Fruit fly (Drosophila melanogaster) whole organism, embryonic: ENCODE measurements around the gene SPH93.

Experiments
- Asciz ChIP-seq: fragments of 200-800 bp; sonication (Bioruptor generic); optimal IDR thresholded peaks from 2 replicates; lab custom pipeline; 2017; ENCODE audit warnings: missing biosample characterization, mild to moderate bottlenecking, missing genetic modification characterization, missing genetic modification reagents
- B-H1 ChIP-seq: fragments of 200-800 bp; sonication (Bioruptor generic); IDR thresholded peaks from 3 replicates; pipeline ENCODE4 v1.3.6; 2022; ENCODE audit warnings: missing biosample characterization, missing genetic modification characterization
- Bdp1 ChIP-seq: fragments of 200-800 bp; sonication (Bioruptor generic); optimal IDR thresholded peaks from 3 replicates; lab custom pipeline; 2016; ENCODE audit warnings: missing biosample characterization, missing genetic modification characterization
- Bgb ChIP-seq: fragments of 200-800 bp; sonication (Bioruptor generic); IDR thresholded peaks from 2 replicates; pipeline ENCODE4 v1.3.6; 2022; ENCODE audit warnings: missing biosample characterization, missing genetic modification characterization; ENCODE audit not compliant: partially characterized antibody
- CG12391 ChIP-seq: fragments of 200-800 bp; sonication (Bioruptor generic); optimal IDR thresholded peaks from 3 replicates; lab custom pipeline; 2018; ENCODE audit warnings: missing biosample characterization, mild to moderate bottlenecking, missing genetic modification characterization, moderate library complexity
- CG12769 ChIP-seq: fragments of 200-800 bp; sonication (Bioruptor generic); optimal IDR thresholded peaks from 2 replicates; lab custom pipeline; 2019; ENCODE audit warnings: missing biosample characterization, mild to moderate bottlenecking, missing genetic modification characterization, moderate library complexity
- CG14965 ChIP-seq: fragments of 200-800 bp; sonication (Bioruptor generic); optimal IDR thresholded peaks from 2 replicates; lab custom pipeline; 2016; ENCODE audit warnings: missing biosample characterization, missing genetic modification characterization, borderline replicate concordance
- CG15479 ChIP-seq: fragments of 200-800 bp; sonication (Bioruptor generic); optimal IDR thresholded peaks from 3 replicates; lab custom pipeline; 2019; ENCODE audit warnings: missing biosample characterization, mild to moderate bottlenecking, missing genetic modification characterization, moderate library complexity
- CG17328 ChIP-seq: fragments of 200-800 bp; sonication (Bioruptor generic); IDR thresholded peaks from 2 replicates; pipeline ENCODE4 v1.3.6; 2022; ENCODE audit warnings: missing biosample characterization, missing genetic modification characterization
- CG1792 ChIP-seq: fragments of 200-800 bp; sonication (Bioruptor generic); optimal IDR thresholded peaks from 2 replicates; lab custom pipeline; 2016; ENCODE audit warnings: missing biosample characterization, missing genetic modification characterization
- CG2199 ChIP-seq: fragments of 200-800 bp; sonication (Bioruptor generic); IDR thresholded peaks from 3 replicates; pipeline ENCODE4 v1.3.6; 2022; ENCODE audit warnings: missing biosample characterization, missing genetic modification characterization
- CG2712 ChIP-seq: fragments of 200-800 bp; optimal IDR thresholded peaks from 3 replicates; lab custom pipeline; 2019; ENCODE audit warnings: missing biosample characterization, mild to moderate bottlenecking, missing genetic modification characterization, moderate library complexity
- CG3838 ChIP-seq: fragments of 200-800 bp; sonication (Bioruptor generic); optimal IDR thresholded peaks from 3 replicates; lab custom pipeline; 2016; ENCODE audit warnings: missing biosample characterization, missing genetic modification characterization
- CG4404 ChIP-seq: fragments of 200-800 bp; sonication (Bioruptor generic); IDR thresholded peaks from 2 replicates; pipeline ENCODE4 v1.3.6; 2022; ENCODE audit warnings: missing biosample characterization, missing genetic modification characterization
- CG4617 ChIP-seq: fragments of 200-800 bp; sonication (Bioruptor generic); optimal IDR thresholded peaks from 3 replicates; lab custom pipeline; 2016; ENCODE audit warnings: missing biosample characterization, missing genetic modification characterization, borderline replicate concordance
- CG6654 ChIP-seq: fragments of 200-800 bp; sonication (Bioruptor generic); optimal IDR thresholded peaks from 2 replicates; lab custom pipeline; 2017; ENCODE audit warnings: missing biosample characterization, mild to moderate bottlenecking, missing genetic modification characterization
- CG7372 ChIP-seq: fragments of 200-800 bp; sonication (Bioruptor generic); IDR thresholded peaks from 2 replicates; pipeline ENCODE4 v1.3.6; 2022; ENCODE audit warnings: missing biosample characterization, missing genetic modification characterization
- CG8478 ChIP-seq: fragments of >200 bp; optimal IDR thresholded peaks from 2 replicates; lab custom pipeline; 2018
- CG8944 ChIP-seq: fragments of 200-800 bp; sonication (Bioruptor generic); optimal IDR thresholded peaks from 3 replicates; lab custom pipeline; 2016; ENCODE audit warnings: missing biosample characterization, missing genetic modification characterization
- Doc3 ChIP-seq: fragments of 200-800 bp; sonication (Bioruptor generic); IDR thresholded peaks from 3 replicates; pipeline ENCODE4 v1.3.6; 2022; ENCODE audit warnings: missing biosample characterization, missing genetic modification characterization; ENCODE audit not compliant: partially characterized antibody
- Gug ChIP-seq: fragments of 200-800 bp; sonication (Bioruptor generic); IDR thresholded peaks from 4 replicates; pipeline ENCODE4 v1.3.6; 2022; ENCODE audit warnings: missing biosample characterization, missing genetic modification characterization
- Med ChIP-seq: fragments of 200-800 bp; sonication (Bioruptor generic); peaks from one replicate; lab custom pipeline; 2016; ENCODE audit warnings: missing biosample characterization, missing genetic modification characterization, mild to moderate bottlenecking, inconsistent platforms, moderate library complexity
- Mrtf ChIP-seq: fragments of 200-800 bp; sonication (Bioruptor generic); IDR thresholded peaks from 3 replicates; pipeline ENCODE4 v1.3.6; 2022; ENCODE audit warnings: missing biosample characterization, missing genetic modification characterization
- Myb ChIP-seq: fragments of 200-800 bp; sonication (Bioruptor generic); optimal IDR thresholded peaks from 2 replicates; lab custom pipeline; 2016; ENCODE audit warnings: missing biosample characterization, missing genetic modification characterization
- Nf-YB ChIP-seq: fragments of 200-800 bp; sonication (Bioruptor generic); optimal IDR thresholded peaks from 3 replicates; lab custom pipeline; 2019; ENCODE audit warnings: missing biosample characterization, mild to moderate bottlenecking, missing genetic modification characterization, moderate library complexity
- Pdp1 ChIP-seq, 2 experiments: fragments of 200-800 bp; sonication (Bioruptor generic); optimal IDR thresholded peaks; 3 replicates each; lab custom pipeline; 2016; ENCODE audit warnings: missing biosample characterization in 2 of 2, missing genetic modification characterization in 2 of 2, mild to moderate bottlenecking in 1 of 2, moderate library complexity in 1 of 2
- TFAM ChIP-seq: fragments of 200-800 bp; sonication (Bioruptor generic); optimal IDR thresholded peaks from 2 replicates; lab custom pipeline; 2017; ENCODE audit warnings: missing biosample characterization, missing genetic modification characterization, inconsistent platforms
- Vsx1 ChIP-seq: fragments of 200-800 bp; sonication (Bioruptor generic); optimal IDR thresholded peaks from 2 replicates; lab custom pipeline; 2017; ENCODE audit warnings: missing biosample characterization, mild to moderate bottlenecking, missing genetic modification characterization, missing genetic modification reagents
- abd-A ChIP-seq: fragments of 200-800 bp; sonication (Bioruptor generic); optimal IDR thresholded peaks from 3 replicates; lab custom pipeline; 2019; ENCODE audit warnings: missing biosample characterization, mild to moderate bottlenecking, missing genetic modification characterization, moderate library complexity
- ara ChIP-seq: fragments of 200-800 bp; sonication (Bioruptor generic); IDR thresholded peaks from 2 replicates; pipeline ENCODE4 v1.3.6; 2022; ENCODE audit warnings: missing biosample characterization, missing genetic modification characterization
- bcd ChIP-seq: fragments of 200-800 bp; sonication (Bioruptor generic); optimal IDR thresholded peaks from 2 replicates; lab custom pipeline; 2017; ENCODE audit warnings: missing biosample characterization, mild to moderate bottlenecking, missing genetic modification characterization
- chinmo ChIP-seq: fragments of 200-800 bp; sonication (Bioruptor generic); IDR thresholded peaks from 4 replicates; pipeline ENCODE4 v1.3.6; 2022; ENCODE audit warnings: missing biosample characterization, missing genetic modification characterization; ENCODE audit not compliant: partially characterized antibody
- chn ChIP-seq: fragments of 200-800 bp; sonication (Bioruptor generic); optimal IDR thresholded peaks from 2 replicates; lab custom pipeline; 2016; ENCODE audit warnings: missing biosample characterization, missing genetic modification characterization
- ci ChIP-seq: fragments of 200-800 bp; sonication (Bioruptor generic); IDR thresholded peaks from 3 replicates; pipeline ENCODE4 v1.3.6; 2022; ENCODE audit warnings: missing biosample characterization, missing genetic modification characterization
- en ChIP-seq: fragments of 200-800 bp; sonication (Bioruptor generic); optimal IDR thresholded peaks from 2 replicates; lab custom pipeline; 2016; ENCODE audit warnings: missing biosample characterization, missing genetic modification characterization
- fu2 ChIP-seq: fragments of 200-800 bp; sonication (Bioruptor generic); optimal IDR thresholded peaks from 2 replicates; lab custom pipeline; 2016; ENCODE audit warnings: missing biosample characterization, missing genetic modification characterization
- kni ChIP-seq: fragments of 200-800 bp; sonication (Bioruptor generic); optimal IDR thresholded peaks from 3 replicates; lab custom pipeline; 2017; ENCODE audit warnings: mild to moderate bottlenecking, missing biosample characterization, missing genetic modification reagents, missing genetic modification characterization
- lola ChIP-seq, 3 experiments: fragments of >200 bp in 2 of 3; fragments of 200-800 bp in 1 of 3; sonication (Bioruptor generic) in 1 of 3; optimal IDR thresholded peaks; 2 replicates each; lab custom pipeline; 2017 to 2019; ENCODE audit warnings: missing biosample characterization in 3 of 3, missing genetic modification characterization in 3 of 3, mild to moderate bottlenecking in 1 of 3, moderate library complexity in 1 of 3
- maf-S ChIP-seq: fragments of 200-800 bp; sonication (Bioruptor generic); optimal IDR thresholded peaks from 2 replicates; lab custom pipeline; 2016; ENCODE audit warnings: missing biosample characterization, missing genetic modification characterization
- org-1 ChIP-seq: fragments of 200-800 bp; sonication (Bioruptor generic); optimal IDR thresholded peaks from 2 replicates; lab custom pipeline; 2017; ENCODE audit warnings: missing biosample characterization, missing genetic modification characterization
- peb ChIP-seq: fragments of 200-800 bp; sonication (Bioruptor generic); IDR thresholded peaks from 2 replicates; pipeline ENCODE4 v1.3.6; 2022; ENCODE audit warnings: missing biosample characterization, missing genetic modification characterization
- phol ChIP-seq: fragments of 200-800 bp; sonication (Bioruptor generic); optimal IDR thresholded peaks from 3 replicates; lab custom pipeline; 2018; ENCODE audit warnings: missing biosample characterization, mild to moderate bottlenecking, missing genetic modification characterization, moderate library complexity
- pros ChIP-seq: fragments of 200-800 bp; sonication (Bioruptor generic); optimal IDR thresholded peaks from 3 replicates; lab custom pipeline; 2019; ENCODE audit warnings: missing biosample characterization, mild to moderate bottlenecking, missing genetic modification characterization, moderate library complexity
- pzg ChIP-seq: fragments of 200-800 bp; sonication (Bioruptor generic); optimal IDR thresholded peaks from 3 replicates; lab custom pipeline; 2018; ENCODE audit warnings: missing biosample characterization, mild to moderate bottlenecking, missing genetic modification characterization, moderate library complexity
- row ChIP-seq: fragments of 200-800 bp; sonication (Bioruptor generic); IDR thresholded peaks from 3 replicates; pipeline ENCODE4 v1.3.6; 2022; ENCODE audit warnings: missing biosample characterization, missing genetic modification characterization
- schlank ChIP-seq: fragments of 200-800 bp; sonication (Bioruptor generic); optimal IDR thresholded peaks from 2 replicates; lab custom pipeline; 2018; ENCODE audit warnings: missing biosample characterization, mild to moderate bottlenecking, missing genetic modification characterization
- sd ChIP-seq: fragments of 200-800 bp; sonication (Bioruptor generic); optimal IDR thresholded peaks from 3 replicates; lab custom pipeline; 2018; ENCODE audit warnings: missing biosample characterization, mild to moderate bottlenecking, missing genetic modification characterization, moderate library complexity
- tin ChIP-seq: fragments of 200-800 bp; sonication (Bioruptor generic); optimal IDR thresholded peaks from 3 replicates; lab custom pipeline; 2016; ENCODE audit warnings: missing biosample characterization, missing genetic modification characterization
- wor ChIP-seq: fragments of 200-800 bp; sonication (Bioruptor generic); IDR thresholded peaks from 2 replicates; pipeline ENCODE4 v1.3.6; 2022; ENCODE audit warnings: missing biosample characterization, missing genetic modification characterization
- z ChIP-seq: fragments of 200-800 bp; sonication (Bioruptor generic); IDR thresholded peaks from 3 replicates; pipeline ENCODE4 v1.3.6; 2022; ENCODE audit warnings: missing biosample characterization, missing genetic modification characterization

SPH93 gene

dm6 chr2L:17425412-17425811 lies 30.3 kb downstream of the SPH93 start:
- TF ChIP-seq pros (no peak), CG6654 (GFP tag; lab: Kevin White, UChicago) (no peak), tin (GFP tag; lab: Kevin White, UChicago) (no peak), CG2712 (tag; lab: Kevin White, UChicago) (no peak), chn (no peak), chinmo (no peak), z (GFP tag; lab: Robert Waterston, UW) (no peak), Med (GFP tag; lab: Kevin White, UChicago) (no peak), fu2 (GFP tag; lab: Kevin White, UChicago) (no peak), en (GFP tag; lab: Kevin White, UChicago) (no peak), Bgb (no peak), CG12391 (tag; lab: Kevin White, UChicago) (no peak), bcd (GFP tag; lab: Kevin White, UChicago) (no peak), Doc3 (GFP tag; lab: Robert Waterston, UW) (no peak), CG15479 (GFP tag; lab: Kevin White, UChicago) (no peak), Nf-YB (GFP tag; lab: Kevin White, UChicago) (no peak)
- TF ChIP-seq, all 482 proteins: peak for 0

- TF ChIP-seq ci (GFP tag; lab: Robert Waterston, UW) = 0 out of 3 replicates have a peak, but pooled peaks have one; percentile 6
- TF ChIP-seq sd (tag; lab: Kevin White, UChicago) = peak; percentile 76
- no peak for TF ChIP-seq Asciz (GFP tag; lab: Kevin White, UChicago)
- no peak for TF ChIP-seq kni (GFP tag; lab: Kevin White, UChicago)
- TF ChIP-seq ara = no peak
- peak; percentile 67 for TF ChIP-seq CG7372 (GFP tag; lab: Robert Waterston, UW)
- peak; percentile 2 for TF ChIP-seq abd-A (tag; lab: Kevin White, UChicago)
- peak; percentile 40 for TF ChIP-seq CG12769 (tag; lab: Kevin White, UChicago)
- TF ChIP-seq CG2199 (GFP tag; lab: Robert Waterston, UW) = peak; percentile 96
- peak in 1 of 2 experiments; percentile 0 for TF ChIP-seq Pdp1 (GFP tag; optimal IDR thresholded peaks at IDR 0.05; lab: Kevin White, UChicago)
- no peak for TF ChIP-seq CG17328 (GFP tag; lab: Robert Waterston, UW)
Measured at dm6 chr2L:17425005-17425404, 30.7 kb downstream of the SPH93 start.

- TF ChIP-seq CG1792 (no peak), CG3838 (GFP tag; lab: Kevin White, UChicago) (no peak), Bdp1 (GFP tag; lab: Kevin White, UChicago) (no peak), Mrtf (GFP tag; lab: Robert Waterston, UW) (no peak), org-1 (GFP tag; lab: Kevin White, UChicago) (no peak), peb (GFP tag; lab: Robert Waterston, UW) (no peak), CG14965 (GFP tag; lab: Kevin White, UChicago) (no peak), CG8478 (lab: Kevin White, UChicago) (no peak), phol (no peak), schlank (tag; lab: Kevin White, UChicago) (no peak), B-H1 (GFP tag; lab: Robert Waterston, UW) (no peak), CG8944 (GFP tag; lab: Kevin White, UChicago) (no peak), Gug (GFP tag; lab: Robert Waterston, UW) (no peak), TFAM (no peak), pzg (GFP tag; lab: Kevin White, UChicago) (no peak), maf-S (no peak), CG4404 (GFP tag; lab: Robert Waterston, UW) (no peak), row (GFP tag; lab: Robert Waterston, UW) (no peak), wor (no peak), Vsx1 (GFP tag; lab: Kevin White, UChicago) (no peak), lola (GFP tag; optimal IDR thresholded peaks at IDR 0.05; lab: Kevin White, UChicago) (no peak), CG4617 (GFP tag; lab: Kevin White, UChicago) (no peak), Myb (no peak)
Measured at dm6 chr2L:17422089-17422488, 33.6 kb downstream of the SPH93 start.
